Fruit fly (Drosophila melanogaster): ENCODE measurements around the gene CG33177.

The CG33177 gene

DNA sequence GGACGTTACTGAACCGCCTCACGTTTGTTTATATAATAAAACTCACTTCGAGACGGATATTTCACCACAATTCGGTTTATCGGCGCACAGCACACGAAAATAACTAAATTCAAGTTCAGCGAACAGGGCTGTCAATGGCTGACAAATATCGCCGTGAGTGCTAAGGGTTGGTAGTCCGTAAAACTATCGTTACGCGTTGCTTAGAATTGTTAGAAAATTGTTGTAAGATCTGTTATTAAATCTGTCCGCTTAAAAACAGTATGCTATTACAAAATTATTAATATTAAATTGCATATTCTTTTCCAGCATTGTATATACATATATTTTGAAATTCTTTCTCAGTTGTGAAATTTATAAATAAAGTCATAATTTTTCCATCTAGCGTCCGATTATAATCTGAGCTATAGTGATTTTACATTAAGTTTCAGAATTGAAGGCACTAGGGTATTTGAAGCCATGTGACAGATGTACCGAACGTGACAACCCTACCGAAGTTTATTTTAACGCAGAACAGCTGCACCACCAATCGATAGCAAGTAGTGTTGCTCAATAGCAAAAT lies 3.5 kb downstream of the CG33177 start, which contains the start of gene Cox17 (continued):
- TF ChIP-seq Six4 (GFP tag; optimal IDR thresholded peaks at IDR 0.05) (peak; percentile 78), Bdp1 (GFP tag; optimal IDR thresholded peaks at IDR 0.05) (peak; percentile 48), HHEX (GFP tag; optimal IDR thresholded peaks at IDR 0.05) (peak; percentile 61), crol (GFP tag; IDR thresholded peaks at IDR 0.05) (no peak), Ravus (GFP tag; IDR thresholded peaks at IDR 0.05) (no peak), unpg (GFP tag; optimal IDR thresholded peaks at IDR 0.05) (peak; percentile 64), dmrt11E (tag; optimal IDR thresholded peaks at IDR 0.05) (peak; percentile 81), zen (tag; optimal IDR thresholded peaks at IDR 0.05) (peak; percentile 76), Med (GFP tag) (peak; percentile 87), CG12769 (tag; optimal IDR thresholded peaks at IDR 0.05) (peak; percentile 39), Gug (GFP tag; IDR thresholded peaks at IDR 0.05) (peak; percentile 80; the same call in 2 of the 4 replicates), CG18262 (tag; optimal IDR thresholded peaks at IDR 0.05) (peak; percentile 86), hth (optimal IDR thresholded peaks at IDR 0.05) (no peak), CG43689 (GFP tag; IDR thresholded peaks at IDR 0.05) (no peak), CG5245 (GFP tag; optimal IDR thresholded peaks at IDR 0.05) (peak; percentile 65), p53 (GFP tag; optimal IDR thresholded peaks at IDR 0.05) (no peak), gsb (GFP tag; IDR thresholded peaks at IDR 0.05) (no peak), Usf (GFP tag; optimal IDR thresholded peaks at IDR 0.05) (peak; percentile 69), CG13296 (GFP tag; optimal IDR thresholded peaks at IDR 0.05) (peak; percentile 77), CG6175 (GFP tag; IDR thresholded peaks at IDR 0.05) (no peak), fd64A (GFP tag; optimal IDR thresholded peaks at IDR 0.05) (no peak), sens-2 (GFP tag; IDR thresholded peaks at IDR 0.05) (no peak), CG1603 (tag; optimal IDR thresholded peaks at IDR 0.05) (peak; percentile 24), sim (GFP tag; IDR thresholded peaks at IDR 0.05) (no peak), Pdp1 (GFP tag; optimal IDR thresholded peaks at IDR 0.05) (peak; percentile 75 to 78), pfk (GFP tag; optimal IDR thresholded peaks at IDR 0.05) (no peak), stwl (tag; optimal IDR thresholded peaks at IDR 0.05) (peak; percentile 49), CG10274 (GFP tag; optimal IDR thresholded peaks at IDR 0.05) (peak; percentile 55), prd (optimal IDR thresholded peaks at IDR 0.05) (no peak), prd (GFP tag; IDR thresholded peaks at IDR 0.05) (peak; percentile 79), CG7745 (tag; optimal IDR thresholded peaks at IDR 0.05) (no peak), klu (GFP tag; IDR thresholded peaks at IDR 0.05) (peak; percentile 47), CG11398 (GFP tag; optimal IDR thresholded peaks at IDR 0.05) (no peak), peb (GFP tag; IDR thresholded peaks at IDR 0.05) (no peak), Ssrp (tag; optimal IDR thresholded peaks at IDR 0.05) (peak; percentile 84), unc-4 (GFP tag; IDR thresholded peaks at IDR 0.05; ENCODE audit: partially characterized antibody) (peak; percentile 76), CG8359 (GFP tag; optimal IDR thresholded peaks at IDR 0.05; ENCODE audit: borderline replicate concordance) (no peak), nom (GFP tag; optimal IDR thresholded peaks at IDR 0.05) (peak; percentile 53), Max (GFP tag; optimal IDR thresholded peaks at IDR 0.05) (peak; percentile 84), tx (GFP tag; optimal IDR thresholded peaks at IDR 0.05) (peak; percentile 68), emc (GFP tag; optimal IDR thresholded peaks at IDR 0.05) (peak; percentile 20), Sox100B (GFP tag; optimal IDR thresholded peaks at IDR 0.05) (peak; percentile 90), CG17802 (tag; optimal IDR thresholded peaks at IDR 0.05) (peak; percentile 32), CG10462 (GFP tag; optimal IDR thresholded peaks at IDR 0.05) (peak; percentile 8), Ets65A (GFP tag) (peak; percentile 96), Meics (GFP tag; optimal IDR thresholded peaks at IDR 0.05) (peak; percentile 84), chn (GFP tag; optimal IDR thresholded peaks at IDR 0.05) (peak; percentile 81), B-H2 (GFP tag; optimal IDR thresholded peaks at IDR 0.05) (peak; percentile 82), CG18764 (GFP tag; optimal IDR thresholded peaks at IDR 0.05) (peak; percentile 80), CG13424 (tag; optimal IDR thresholded peaks at IDR 0.05) (peak; percentile 88), ro (GFP tag; IDR thresholded peaks at IDR 0.05) (peak; percentile 57)

All from whole organism, embryonic.